Worm (Caenorhabditis elegans) whole organism, L4 larva: ENCODE data around the gene F42H10.2.

ENCODE experiments used
- ZK337.2 ChIP-seq: fragments of 200-800 bp; sonication (Bioruptor generic); IDR thresholded peaks from 2 replicates; pipeline ENCODE4 v1.3.6; 2022; ENCODE audit warnings: missing genetic modification reagents, missing genetic modification characterization, missing compliant biosample characterization
- ztf-11 ChIP-seq: fragments of 150-350 bp; optimal IDR thresholded peaks from 2 replicates; lab custom pipeline; 2014; ENCODE audit warnings: missing biosample characterization, missing genetic modification characterization

DNA sequence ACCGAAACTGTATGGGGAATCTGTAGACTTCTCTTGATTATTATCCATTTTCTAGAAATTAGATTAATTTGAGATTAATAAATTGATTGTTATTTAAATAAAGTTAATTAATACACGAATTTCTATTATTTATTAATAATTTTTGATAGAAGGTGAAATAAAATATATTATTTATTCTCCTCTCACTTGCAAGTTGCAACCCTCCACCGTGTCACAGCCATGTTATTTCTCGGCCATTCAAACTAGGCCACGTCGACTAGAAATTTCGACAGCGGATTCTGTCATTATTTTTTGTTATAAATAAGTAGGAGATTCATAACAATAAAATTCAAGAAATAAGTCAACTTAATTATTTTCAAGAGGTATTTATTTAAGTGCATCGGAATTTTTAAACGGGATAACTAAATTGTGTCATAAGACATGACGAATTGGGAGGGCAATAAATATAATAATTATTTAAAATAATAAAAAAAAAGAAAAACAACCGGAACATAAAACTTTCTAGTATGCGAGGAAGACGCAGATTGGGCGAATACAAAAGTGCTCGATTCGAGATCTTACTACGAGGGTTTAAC, 46.8 kb upstream of the F42H10.2 start, which contains the start of gene ufbp-1:
- no peak for TF ChIP-seq ztf-11 (tag; lab: Kevin White, UChicago)
- peak; percentile 37; the same call in 1 of the 2 replicates for TF ChIP-seq ZK337.2 (GFP tag; lab: Robert Waterston, UW)
